Fruit fly (Drosophila melanogaster) whole organism, embryonic: ENCODE data around the gene CG17127.
A peak's percentile ranks its signal among the peaks of the same experiment; 100 is the strongest.

Experiments used
- BEAF-32 ChIP-seq: fragments of 200-800 bp; sonication (Bioruptor generic); optimal IDR thresholded peaks from 3 replicates; lab custom pipeline; 2017; ENCODE audit warnings: missing biosample characterization, missing genetic modification characterization, mild to moderate bottlenecking, moderate library complexity, missing genetic modification reagents
- CG10209 ChIP-seq: fragments of 200-800 bp; sonication (Bioruptor generic); optimal IDR thresholded peaks from 3 replicates; lab custom pipeline; 2017; ENCODE audit warnings: missing biosample characterization, mild to moderate bottlenecking, missing genetic modification characterization, missing genetic modification reagents
- CG10366 ChIP-seq: fragments of 200-800 bp; sonication (Bioruptor generic); IDR thresholded peaks from 2 replicates; pipeline ENCODE4 v1.3.6; 2022; ENCODE audit warnings: missing biosample characterization, missing genetic modification characterization
- CG10979 ChIP-seq: fragments of 200-800 bp; sonication (Bioruptor generic); optimal IDR thresholded peaks from 2 replicates; lab custom pipeline; 2018; ENCODE audit warnings: missing biosample characterization, mild to moderate bottlenecking, missing genetic modification characterization, moderate library complexity
- CG14710 ChIP-seq: fragments of 200-800 bp; sonication (Bioruptor generic); optimal IDR thresholded peaks from 3 replicates; lab custom pipeline; 2019; ENCODE audit warnings: missing biosample characterization, mild to moderate bottlenecking, missing genetic modification characterization, moderate library complexity
- CG1529 ChIP-seq: fragments of 200-800 bp; sonication (Bioruptor generic); optimal IDR thresholded peaks from 3 replicates; lab custom pipeline; 2018; ENCODE audit warnings: missing biosample characterization, missing genetic modification characterization
- CG17568 ChIP-seq: fragments of 200-800 bp; sonication (Bioruptor generic); optimal IDR thresholded peaks from 2 replicates; lab custom pipeline; 2018; ENCODE audit warnings: missing biosample characterization, mild to moderate bottlenecking, missing genetic modification characterization, moderate library complexity
- CG1832 ChIP-seq: fragments of 200-800 bp; sonication (Bioruptor generic); optimal IDR thresholded peaks from 2 replicates; lab custom pipeline; 2017; ENCODE audit warnings: missing biosample characterization, mild to moderate bottlenecking, missing genetic modification characterization, inconsistent platforms
- CG2120 ChIP-seq: fragments of 200-800 bp; sonication (Bioruptor generic); optimal IDR thresholded peaks from 3 replicates; lab custom pipeline; 2016; ENCODE audit warnings: missing biosample characterization, missing genetic modification characterization
- CG2712 ChIP-seq: fragments of 200-800 bp; optimal IDR thresholded peaks from 3 replicates; lab custom pipeline; 2019; ENCODE audit warnings: missing biosample characterization, mild to moderate bottlenecking, missing genetic modification characterization, moderate library complexity
- CG2875 ChIP-seq: fragments of 200-800 bp; sonication (Bioruptor generic); optimal IDR thresholded peaks from 2 replicates; lab custom pipeline; 2017; ENCODE audit warnings: missing biosample characterization, mild to moderate bottlenecking, missing genetic modification characterization, missing genetic modification reagents
- CG3065 ChIP-seq: fragments of 200-800 bp; sonication (Bioruptor generic); optimal IDR thresholded peaks from 2 replicates; lab custom pipeline; 2016; ENCODE audit warnings: missing biosample characterization, missing genetic modification characterization
- CG31224 ChIP-seq: fragments of 200-800 bp; sonication (Bioruptor generic); IDR thresholded peaks from 2 replicates; pipeline ENCODE4 v1.3.6; 2022; ENCODE audit warnings: missing biosample characterization, missing genetic modification characterization
- CG31365 ChIP-seq: fragments of 200-800 bp; sonication (Bioruptor generic); optimal IDR thresholded peaks from 2 replicates; lab custom pipeline; 2018; ENCODE audit warnings: missing biosample characterization, mild to moderate bottlenecking, missing genetic modification characterization
- CG3838 ChIP-seq: fragments of 200-800 bp; sonication (Bioruptor generic); optimal IDR thresholded peaks from 3 replicates; lab custom pipeline; 2016; ENCODE audit warnings: missing biosample characterization, missing genetic modification characterization
- CG6272 ChIP-seq: fragments of 200-800 bp; sonication (Bioruptor generic); IDR thresholded peaks from 2 replicates; pipeline ENCODE4 v1.3.6; 2022; ENCODE audit warnings: missing biosample characterization, missing genetic modification characterization
- CG6689 ChIP-seq: fragments of 200-800 bp; sonication (Bioruptor generic); IDR thresholded peaks from 2 replicates; pipeline ENCODE4 v1.3.6; 2022; ENCODE audit warnings: missing biosample characterization, missing genetic modification characterization
- CG7357 ChIP-seq: fragments of 200-800 bp; sonication (Bioruptor generic); IDR thresholded peaks from 3 replicates; pipeline ENCODE4 v1.3.6; 2022; ENCODE audit warnings: missing biosample characterization, missing genetic modification characterization
- Dbx ChIP-seq: fragments of 200-800 bp; sonication (Bioruptor generic); IDR thresholded peaks from 3 replicates; pipeline ENCODE4 v1.3.6; 2022; ENCODE audit warnings: missing biosample characterization, missing genetic modification characterization
- Doc3 ChIP-seq: fragments of 200-800 bp; sonication (Bioruptor generic); IDR thresholded peaks from 3 replicates; pipeline ENCODE4 v1.3.6; 2022; ENCODE audit warnings: missing biosample characterization, missing genetic modification characterization; ENCODE audit not compliant: partially characterized antibody
- Dp ChIP-seq: fragments of 200-800 bp; sonication (Bioruptor generic); optimal IDR thresholded peaks from 2 replicates; lab custom pipeline; 2018; ENCODE audit warnings: missing biosample characterization, mild to moderate bottlenecking, missing genetic modification characterization, moderate library complexity
- ERR ChIP-seq: fragments of 200-800 bp; sonication (Bioruptor generic); optimal IDR thresholded peaks from 2 replicates; lab custom pipeline; 2016; ENCODE audit warnings: missing biosample characterization, missing genetic modification characterization
- Fer1 ChIP-seq: fragments of 200-800 bp; sonication (Bioruptor generic); optimal IDR thresholded peaks from 2 replicates; lab custom pipeline; 2017; ENCODE audit warnings: missing biosample characterization, mild to moderate bottlenecking, missing genetic modification characterization
- H15 ChIP-seq: fragments of 200-800 bp; sonication (Bioruptor generic); IDR thresholded peaks from 3 replicates; pipeline ENCODE4 v1.3.6; 2022; ENCODE audit warnings: missing biosample characterization, missing genetic modification characterization
- HHEX ChIP-seq: fragments of 200-800 bp; sonication (Bioruptor generic); optimal IDR thresholded peaks from 3 replicates; lab custom pipeline; 2017; ENCODE audit warnings: missing biosample characterization, mild to moderate bottlenecking, missing genetic modification characterization, missing genetic modification reagents
- Hand ChIP-seq: fragments of 200-800 bp; sonication (Bioruptor generic); optimal IDR thresholded peaks from 2 replicates; lab custom pipeline; 2017; ENCODE audit warnings: mild to moderate bottlenecking, missing biosample characterization, missing genetic modification reagents, missing genetic modification characterization
- Rx ChIP-seq: fragments of 200-800 bp; sonication (Bioruptor generic); IDR thresholded peaks from 2 replicates; pipeline ENCODE4 v1.3.6; 2022; ENCODE audit warnings: missing biosample characterization, missing genetic modification characterization
- Side ChIP-seq: fragments of 200-800 bp; sonication (Bioruptor generic); optimal IDR thresholded peaks from 2 replicates; lab custom pipeline; 2016; ENCODE audit warnings: missing biosample characterization, missing genetic modification characterization
- ac ChIP-seq: fragments of 200-800 bp; sonication (Bioruptor generic); optimal IDR thresholded peaks from 3 replicates; lab custom pipeline; 2017; ENCODE audit warnings: missing biosample characterization, mild to moderate bottlenecking, missing genetic modification characterization
- ato ChIP-seq: fragments of 200-800 bp; sonication (Bioruptor generic); IDR thresholded peaks from 2 replicates; pipeline ENCODE4 v1.3.6; 2022; ENCODE audit warnings: missing biosample characterization, missing genetic modification characterization; ENCODE audit not compliant: partially characterized antibody
- cad ChIP-seq: fragments of >200 bp; optimal IDR thresholded peaks from 2 replicates; lab custom pipeline; 2017; ENCODE audit warnings: missing biosample characterization, missing genetic modification characterization
- cas ChIP-seq: fragments of 200-800 bp; sonication (Bioruptor generic); IDR thresholded peaks from 2 replicates; pipeline ENCODE4 v1.3.6; 2022; ENCODE audit warnings: missing biosample characterization, missing genetic modification characterization
- chif ChIP-seq, 2 experiments: fragments of 200-800 bp; sonication (Bioruptor generic); optimal IDR thresholded peaks; 3 replicates each; lab custom pipeline; 2016; ENCODE audit warnings: missing biosample characterization in 2 of 2, missing genetic modification characterization in 2 of 2
- danr ChIP-seq: fragments of 200-800 bp; sonication (Bioruptor generic); IDR thresholded peaks from 2 replicates; pipeline ENCODE4 v1.3.6; 2022; ENCODE audit warnings: missing biosample characterization, missing genetic modification characterization
- en ChIP-seq: fragments of 200-800 bp; sonication (Bioruptor generic); optimal IDR thresholded peaks from 2 replicates; lab custom pipeline; 2016; ENCODE audit warnings: missing biosample characterization, missing genetic modification characterization
- ewg ChIP-seq: fragments of 200-800 bp; sonication (Bioruptor generic); optimal IDR thresholded peaks from 3 replicates; lab custom pipeline; 2017; ENCODE audit warnings: mild to moderate bottlenecking, missing biosample characterization, missing genetic modification reagents, missing genetic modification characterization
- gem ChIP-seq: fragments of 200-800 bp; sonication (Bioruptor generic); optimal IDR thresholded peaks from 2 replicates; lab custom pipeline; 2019; ENCODE audit warnings: missing biosample characterization, mild to moderate bottlenecking, missing genetic modification characterization, moderate library complexity
- gt ChIP-seq: fragments of 200-800 bp; sonication (Bioruptor generic); IDR thresholded peaks from 2 replicates; pipeline ENCODE4 v1.3.6; 2022; ENCODE audit warnings: missing biosample characterization, missing genetic modification characterization
- hth ChIP-seq: fragments of >200 bp; optimal IDR thresholded peaks from 2 replicates; lab custom pipeline; 2017; ENCODE audit warnings: inconsistent platforms
- maf-S ChIP-seq: fragments of 200-800 bp; sonication (Bioruptor generic); optimal IDR thresholded peaks from 2 replicates; lab custom pipeline; 2016; ENCODE audit warnings: missing biosample characterization, missing genetic modification characterization
- odd ChIP-seq: fragments of 200-800 bp; sonication (Bioruptor generic); optimal IDR thresholded peaks from 2 replicates; lab custom pipeline; 2017; ENCODE audit warnings: missing biosample characterization, mild to moderate bottlenecking, missing genetic modification characterization
- pho ChIP-seq: fragments of 200-800 bp; sonication (Bioruptor generic); optimal IDR thresholded peaks from 2 replicates; lab custom pipeline; 2016; ENCODE audit warnings: missing biosample characterization, missing genetic modification characterization
- ro ChIP-seq: fragments of 200-800 bp; sonication (Bioruptor generic); IDR thresholded peaks from 2 replicates; pipeline ENCODE4 v1.3.6; 2022; ENCODE audit warnings: missing biosample characterization, missing genetic modification characterization
- slou ChIP-seq: fragments of 200-800 bp; sonication (Bioruptor generic); optimal IDR thresholded peaks from 3 replicates; lab custom pipeline; 2016; ENCODE audit warnings: missing biosample characterization, missing genetic modification characterization
- tap ChIP-seq: fragments of 200-800 bp; optimal IDR thresholded peaks from 3 replicates; lab custom pipeline; 2019; ENCODE audit warnings: missing biosample characterization, mild to moderate bottlenecking, missing genetic modification characterization, moderate library complexity
- tll ChIP-seq, 2 experiments: fragments of 200-800 bp in 1 of 2; fragments of >200 bp in 1 of 2; sonication (Bioruptor generic) in 1 of 2; optimal IDR thresholded peaks; 2 replicates each; lab custom pipeline; 2017 to 2019; ENCODE audit warnings: missing biosample characterization in 2 of 2, missing genetic modification characterization in 2 of 2, mild to moderate bottlenecking in 1 of 2, moderate library complexity in 1 of 2
- tx ChIP-seq: fragments of 200-800 bp; sonication (Bioruptor generic); optimal IDR thresholded peaks from 2 replicates; lab custom pipeline; 2016; ENCODE audit warnings: missing biosample characterization, missing genetic modification characterization
- yki ChIP-seq: fragments of >200 bp; optimal IDR thresholded peaks from 3 replicates; lab custom pipeline; 2018

The CG17127 gene

dm6 chr2L:10728751-10729150 lies 41.9 kb upstream of the CG17127 start, which contains the start of gene CG6443 (continued):
- TF ChIP-seq chif (GFP tag; optimal IDR thresholded peaks at IDR 0.05; lab: Kevin White, UChicago): no peak
- peak; percentile 86 for TF ChIP-seq Dp (GFP tag; lab: Kevin White, UChicago)

DNA sequence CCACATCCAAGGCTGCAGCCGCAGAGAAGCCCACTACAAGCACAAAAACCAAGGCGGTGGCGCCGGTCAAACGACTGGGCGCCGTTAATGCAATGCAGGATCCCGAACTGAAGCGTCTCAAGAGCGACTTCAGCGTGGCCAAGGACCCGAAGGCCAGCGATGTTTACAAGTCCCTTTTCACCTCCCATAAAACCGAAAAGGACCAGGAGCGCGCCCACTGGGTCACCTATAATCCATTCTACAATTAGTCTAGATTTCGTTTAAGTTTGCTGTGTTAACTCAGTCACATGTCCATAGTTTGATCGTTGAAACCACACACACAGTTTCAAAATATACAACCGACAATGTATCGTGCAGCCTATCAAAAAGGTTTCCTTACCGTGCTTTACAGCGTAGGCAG lies 40.7 kb upstream of the CG17127 start, which contains the start of gene CG17118:
Gene CG17118 (plus strand): TSS at position 301 of the 400 bp plus-strand sequence.
- TF ChIP-seq ewg (GFP tag; lab: Kevin White, UChicago): no peak
- no peak for TF ChIP-seq CG14710
- no peak for TF ChIP-seq CG10979 (tag; lab: Kevin White, UChicago)
- TF ChIP-seq CG6689 (GFP tag; lab: Robert Waterston, UW): no peak
- TF ChIP-seq Side (GFP tag; lab: Kevin White, UChicago): no peak
- TF ChIP-seq CG3838: no peak

- TF ChIP-seq ERR (GFP tag; lab: Kevin White, UChicago) (peak; percentile 24), CG10366 (GFP tag; lab: Robert Waterston, UW) (peak; percentile 30; the same call in 1 of the 2 replicates), ac (GFP tag; lab: Kevin White, UChicago) (no peak), hth (no peak), CG2875 (GFP tag; lab: Kevin White, UChicago) (no peak), pho (peak; percentile 48), CG2120 (GFP tag; lab: Kevin White, UChicago) (peak; percentile 79), CG6272 (GFP tag; lab: Robert Waterston, UW) (0 out of 2 replicates have a peak, but pooled peaks have one; percentile 27), CG3065 (GFP tag; lab: Kevin White, UChicago) (no peak), danr (GFP tag; lab: Robert Waterston, UW) (no peak), cas (GFP tag; lab: Robert Waterston, UW) (no peak), Dbx (GFP tag; lab: Robert Waterston, UW) (peak; percentile 75), Rx (GFP tag; lab: Robert Waterston, UW) (no peak), Hand (GFP tag; lab: Kevin White, UChicago) (no peak), CG31224 (GFP tag; lab: Robert Waterston, UW) (0 out of 2 replicates have a peak, but pooled peaks have one; percentile 35), tap (no peak), odd (GFP tag; lab: Kevin White, UChicago) (no peak), BEAF-32 (GFP tag; lab: Kevin White, UChicago) (peak; percentile 91), yki (lab: Kevin White, UChicago) (no peak), ato (peak; percentile 56; the same call in 1 of the 2 replicates), slou (GFP tag; lab: Kevin White, UChicago) (no peak), Doc3 (GFP tag; lab: Robert Waterston, UW) (peak; percentile 85), Fer1 (GFP tag; lab: Kevin White, UChicago) (peak; percentile 57), CG31365 (tag; lab: Kevin White, UChicago) (no peak), CG1529 (no peak), cad (GFP tag; lab: Kevin White, UChicago) (no peak), maf-S (GFP tag; lab: Kevin White, UChicago) (no peak), gem (tag; lab: Kevin White, UChicago) (no peak), HHEX (GFP tag; lab: Kevin White, UChicago) (peak; percentile 15), H15 (GFP tag; lab: Robert Waterston, UW) (no peak), tx (GFP tag; lab: Kevin White, UChicago) (peak; percentile 25), CG10209 (GFP tag; lab: Kevin White, UChicago) (peak; percentile 78), CG1832 (GFP tag; lab: Kevin White, UChicago) (no peak), en (GFP tag; lab: Kevin White, UChicago) (no peak), tll (GFP tag; optimal IDR thresholded peaks at IDR 0.05; lab: Kevin White, UChicago) (peak in 1 of 2 experiments; percentile 38), CG2712 (tag; lab: Kevin White, UChicago) (peak; percentile 74), CG17568 (no peak), ro (no peak), CG7357 (GFP tag; lab: Robert Waterston, UW) (no peak), gt (GFP tag; lab: Robert Waterston, UW) (no peak)
These were observed 38.3 kb upstream of the CG17127 start, which contains the start of the genes EMC3 and Dpy-30L1 for dm6 chr2L:10732343-10732808. TSS of gene EMC3 (minus strand) at chr2L:10732423. TSS of gene Dpy-30L1 (plus strand) at chr2L:10732653.
